Fruit fly (Drosophila melanogaster) whole organism, embryonic: ENCODE measurements around the gene Gclm.
A peak's percentile ranks its signal among the peaks of the same experiment; 100 is the strongest.

Experiments
- Ada2b ChIP-seq: fragments of 200-800 bp; sonication (Bioruptor generic); IDR thresholded peaks from 2 replicates; pipeline ENCODE4 v1.3.6; 2022; ENCODE audit warnings: missing biosample characterization, missing genetic modification characterization
- CG10979 ChIP-seq: fragments of 200-800 bp; sonication (Bioruptor generic); optimal IDR thresholded peaks from 2 replicates; lab custom pipeline; 2018; ENCODE audit warnings: missing biosample characterization, mild to moderate bottlenecking, missing genetic modification characterization, moderate library complexity
- CG14710 ChIP-seq: fragments of 200-800 bp; sonication (Bioruptor generic); optimal IDR thresholded peaks from 3 replicates; lab custom pipeline; 2019; ENCODE audit warnings: missing biosample characterization, mild to moderate bottlenecking, missing genetic modification characterization, moderate library complexity
- CG17328 ChIP-seq: fragments of 200-800 bp; sonication (Bioruptor generic); IDR thresholded peaks from 2 replicates; pipeline ENCODE4 v1.3.6; 2022; ENCODE audit warnings: missing biosample characterization, missing genetic modification characterization
- CG30403 ChIP-seq: fragments of 200-800 bp; sonication (Bioruptor generic); optimal IDR thresholded peaks from 3 replicates; lab custom pipeline; 2016; ENCODE audit warnings: missing biosample characterization, missing genetic modification characterization
- CG3065 ChIP-seq: fragments of 200-800 bp; sonication (Bioruptor generic); optimal IDR thresholded peaks from 2 replicates; lab custom pipeline; 2016; ENCODE audit warnings: missing biosample characterization, missing genetic modification characterization
- CG31441 ChIP-seq: fragments of 200-800 bp; sonication (Bioruptor generic); IDR thresholded peaks from 2 replicates; pipeline ENCODE4 v1.3.6; 2022; ENCODE audit warnings: missing biosample characterization, missing genetic modification characterization
- CG34224 ChIP-seq: fragments of 200-800 bp; sonication (Bioruptor generic); IDR thresholded peaks from 3 replicates; pipeline ENCODE4 v1.3.6; 2022; ENCODE audit warnings: missing biosample characterization, missing genetic modification characterization; ENCODE audit not compliant: partially characterized antibody
- CG5245 ChIP-seq: fragments of 200-800 bp; sonication (Bioruptor generic); optimal IDR thresholded peaks from 3 replicates; lab custom pipeline; 2016; ENCODE audit warnings: missing biosample characterization, missing genetic modification characterization
- CG6813 ChIP-seq: fragments of 200-800 bp; sonication (Bioruptor generic); optimal IDR thresholded peaks from 2 replicates; lab custom pipeline; 2017; ENCODE audit warnings: missing biosample characterization, missing genetic modification characterization, mild to moderate bottlenecking, moderate library complexity, missing genetic modification reagents
- CG7271 ChIP-seq: fragments of 200-800 bp; sonication (Bioruptor generic); optimal IDR thresholded peaks from 2 replicates; lab custom pipeline; 2018; ENCODE audit warnings: missing biosample characterization, mild to moderate bottlenecking, missing genetic modification characterization, moderate library complexity
- CG7556 ChIP-seq: fragments of 200-800 bp; sonication (Bioruptor generic); optimal IDR thresholded peaks from 2 replicates; lab custom pipeline; 2017; ENCODE audit warnings: missing biosample characterization, mild to moderate bottlenecking, missing genetic modification characterization
- CG8089 ChIP-seq: fragments of 200-800 bp; sonication (Bioruptor generic); optimal IDR thresholded peaks from 3 replicates; lab custom pipeline; 2016; ENCODE audit warnings: missing biosample characterization, missing genetic modification characterization
- CoRest ChIP-seq: fragments of 200-800 bp; sonication (Bioruptor generic); optimal IDR thresholded peaks from 3 replicates; lab custom pipeline; 2018; ENCODE audit warnings: missing biosample characterization, mild to moderate bottlenecking, missing genetic modification characterization, moderate library complexity
- D19A ChIP-seq: fragments of 200-800 bp; optimal IDR thresholded peaks from 3 replicates; lab custom pipeline; 2019; ENCODE audit warnings: missing biosample characterization, mild to moderate bottlenecking, missing genetic modification characterization, moderate library complexity
- Eip74EF ChIP-seq, 2 experiments: fragments of 200-800 bp in 1 of 2; fragments of >200 bp in 1 of 2; sonication (Bioruptor generic) in 1 of 2; optimal IDR thresholded peaks; 2 replicates each; lab custom pipeline; 2017 to 2019; ENCODE audit warnings: missing biosample characterization in 2 of 2, missing genetic modification characterization in 2 of 2, mild to moderate bottlenecking in 1 of 2, moderate library complexity in 1 of 2
- Ets65A ChIP-seq: fragments of 200-800 bp; sonication (Bioruptor generic); peaks from one replicate; lab custom pipeline; 2016; ENCODE audit warnings: missing biosample characterization, missing genetic modification characterization
- Fer2 ChIP-seq: fragments of 200-800 bp; sonication (Bioruptor generic); optimal IDR thresholded peaks from 2 replicates; lab custom pipeline; 2018; ENCODE audit warnings: missing biosample characterization, mild to moderate bottlenecking, missing genetic modification characterization, moderate library complexity
- H2.0 ChIP-seq: fragments of 200-800 bp; sonication (Bioruptor generic); IDR thresholded peaks from 2 replicates; pipeline ENCODE4 v1.3.6; 2022; ENCODE audit warnings: missing biosample characterization, missing genetic modification characterization
- HmgD ChIP-seq: fragments of 200-800 bp; sonication (Bioruptor generic); optimal IDR thresholded peaks from 3 replicates; lab custom pipeline; 2016; ENCODE audit warnings: missing biosample characterization, missing genetic modification characterization
- HmgZ ChIP-seq: fragments of 200-800 bp; sonication (Bioruptor generic); optimal IDR thresholded peaks from 2 replicates; lab custom pipeline; 2018; ENCODE audit warnings: missing biosample characterization, mild to moderate bottlenecking, missing genetic modification characterization
- Med ChIP-seq: fragments of 200-800 bp; sonication (Bioruptor generic); peaks from one replicate; lab custom pipeline; 2016; ENCODE audit warnings: missing biosample characterization, missing genetic modification characterization, mild to moderate bottlenecking, inconsistent platforms, moderate library complexity
- Ravus ChIP-seq: fragments of 200-800 bp; sonication (Bioruptor generic); IDR thresholded peaks from 2 replicates; pipeline ENCODE4 v1.3.6; 2022; ENCODE audit warnings: missing biosample characterization, missing genetic modification characterization
- Spps ChIP-seq: fragments of 200-800 bp; sonication (Bioruptor generic); optimal IDR thresholded peaks from 2 replicates; lab custom pipeline; 2018; ENCODE audit warnings: missing biosample characterization, mild to moderate bottlenecking, missing genetic modification characterization
- Stat92E ChIP-seq, 3 experiments: fragments of >200 bp in 2 of 3; fragments of 200-800 bp in 1 of 3; sonication (Bioruptor generic) in 1 of 3; optimal IDR thresholded peaks; 2 replicates each; lab custom pipeline; 2017 to 2019; ENCODE audit warnings: missing biosample characterization in 3 of 3, missing genetic modification characterization in 3 of 3, mild to moderate bottlenecking in 1 of 3, moderate library complexity in 1 of 3
- Trl ChIP-seq, 3 experiments: fragments of >200 bp in 2 of 3; fragments of 200-800 bp in 1 of 3; sonication (Bioruptor generic) in 1 of 3; optimal IDR thresholded peaks; 2 replicates in 1 of 3; 3 replicates in 2 of 3; lab custom pipeline; 2016 to 2017; ENCODE audit warnings: missing biosample characterization in 1 of 3, missing genetic modification characterization in 1 of 3
- az2 ChIP-seq: fragments of 200-800 bp; sonication (Bioruptor generic); optimal IDR thresholded peaks from 3 replicates; lab custom pipeline; 2016; ENCODE audit warnings: missing biosample characterization, missing genetic modification characterization
- bab2 ChIP-seq: fragments of 200-800 bp; sonication (Bioruptor generic); optimal IDR thresholded peaks from 2 replicates; lab custom pipeline; 2016; ENCODE audit warnings: missing biosample characterization, missing genetic modification characterization
- bcd ChIP-seq: fragments of 200-800 bp; sonication (Bioruptor generic); optimal IDR thresholded peaks from 2 replicates; lab custom pipeline; 2017; ENCODE audit warnings: missing biosample characterization, mild to moderate bottlenecking, missing genetic modification characterization
- chif ChIP-seq, 2 experiments: fragments of 200-800 bp; sonication (Bioruptor generic); optimal IDR thresholded peaks; 3 replicates each; lab custom pipeline; 2016; ENCODE audit warnings: missing biosample characterization in 2 of 2, missing genetic modification characterization in 2 of 2
- crol ChIP-seq: fragments of 200-800 bp; sonication (Bioruptor generic); IDR thresholded peaks from 2 replicates; pipeline ENCODE4 v1.3.6; 2022; ENCODE audit warnings: missing biosample characterization, missing genetic modification characterization
- danr ChIP-seq: fragments of 200-800 bp; sonication (Bioruptor generic); IDR thresholded peaks from 2 replicates; pipeline ENCODE4 v1.3.6; 2022; ENCODE audit warnings: missing biosample characterization, missing genetic modification characterization
- dmrt99B ChIP-seq: fragments of 200-800 bp; sonication (Bioruptor generic); optimal IDR thresholded peaks from 2 replicates; lab custom pipeline; 2018; ENCODE audit warnings: missing biosample characterization, mild to moderate bottlenecking, missing genetic modification characterization, moderate library complexity
- gfzf ChIP-seq: fragments of 200-800 bp; sonication (Bioruptor generic); optimal IDR thresholded peaks from 2 replicates; lab custom pipeline; 2016; ENCODE audit warnings: missing biosample characterization, mild to moderate bottlenecking, missing genetic modification characterization, moderate library complexity
- ind ChIP-seq: fragments of 200-800 bp; sonication (Bioruptor generic); optimal IDR thresholded peaks from 3 replicates; lab custom pipeline; 2016; ENCODE audit warnings: missing biosample characterization, missing genetic modification characterization
- lola ChIP-seq, 3 experiments: fragments of >200 bp in 2 of 3; fragments of 200-800 bp in 1 of 3; sonication (Bioruptor generic) in 1 of 3; optimal IDR thresholded peaks; 2 replicates each; lab custom pipeline; 2017 to 2019; ENCODE audit warnings: missing biosample characterization in 3 of 3, missing genetic modification characterization in 3 of 3, mild to moderate bottlenecking in 1 of 3, moderate library complexity in 1 of 3
- maf-S ChIP-seq: fragments of 200-800 bp; sonication (Bioruptor generic); optimal IDR thresholded peaks from 2 replicates; lab custom pipeline; 2016; ENCODE audit warnings: missing biosample characterization, missing genetic modification characterization
- nerfin-1 ChIP-seq: fragments of 200-800 bp; sonication (Bioruptor generic); optimal IDR thresholded peaks from 3 replicates; lab custom pipeline; 2019; ENCODE audit warnings: missing biosample characterization, mild to moderate bottlenecking, missing genetic modification characterization, moderate library complexity
- pfk ChIP-seq: fragments of 200-800 bp; sonication (Bioruptor generic); optimal IDR thresholded peaks from 2 replicates; lab custom pipeline; 2018; ENCODE audit warnings: missing biosample characterization, mild to moderate bottlenecking, missing genetic modification characterization, moderate library complexity
- pros ChIP-seq: fragments of 200-800 bp; sonication (Bioruptor generic); optimal IDR thresholded peaks from 3 replicates; lab custom pipeline; 2019; ENCODE audit warnings: missing biosample characterization, mild to moderate bottlenecking, missing genetic modification characterization, moderate library complexity
- row ChIP-seq: fragments of 200-800 bp; sonication (Bioruptor generic); IDR thresholded peaks from 3 replicates; pipeline ENCODE4 v1.3.6; 2022; ENCODE audit warnings: missing biosample characterization, missing genetic modification characterization
- sens ChIP-seq: fragments of 200-800 bp; sonication (Bioruptor generic); peaks from one replicate; lab custom pipeline; 2016; ENCODE audit warnings: missing biosample characterization, missing genetic modification characterization
- sisA ChIP-seq: fragments of 200-800 bp; sonication (Bioruptor generic); IDR thresholded peaks from 2 replicates; pipeline ENCODE4 v1.3.6; 2022; ENCODE audit warnings: missing biosample characterization, missing genetic modification characterization
- slbo ChIP-seq: fragments of 200-800 bp; sonication (Bioruptor generic); IDR thresholded peaks from 2 replicates; pipeline ENCODE4 v1.3.6; 2022; ENCODE audit warnings: missing biosample characterization, missing genetic modification characterization
- trem ChIP-seq: fragments of 200-800 bp; optimal IDR thresholded peaks from 3 replicates; lab custom pipeline; 2019; ENCODE audit warnings: missing biosample characterization, mild to moderate bottlenecking, missing genetic modification characterization, moderate library complexity
- unpg ChIP-seq: fragments of 200-800 bp; sonication (Bioruptor generic); optimal IDR thresholded peaks from 3 replicates; lab custom pipeline; 2018; ENCODE audit warnings: missing biosample characterization, mild to moderate bottlenecking, missing genetic modification characterization, moderate library complexity
- vnd ChIP-seq: fragments of 200-800 bp; sonication (Bioruptor generic); IDR thresholded peaks from 3 replicates; pipeline ENCODE4 v1.3.6; 2022; ENCODE audit warnings: missing biosample characterization, missing genetic modification characterization; ENCODE audit not compliant: partially characterized antibody
- zen ChIP-seq: fragments of 200-800 bp; sonication (Bioruptor generic); optimal IDR thresholded peaks from 3 replicates; lab custom pipeline; 2018; ENCODE audit warnings: missing biosample characterization, mild to moderate bottlenecking, missing genetic modification characterization, moderate library complexity

The Gclm gene

DNA sequence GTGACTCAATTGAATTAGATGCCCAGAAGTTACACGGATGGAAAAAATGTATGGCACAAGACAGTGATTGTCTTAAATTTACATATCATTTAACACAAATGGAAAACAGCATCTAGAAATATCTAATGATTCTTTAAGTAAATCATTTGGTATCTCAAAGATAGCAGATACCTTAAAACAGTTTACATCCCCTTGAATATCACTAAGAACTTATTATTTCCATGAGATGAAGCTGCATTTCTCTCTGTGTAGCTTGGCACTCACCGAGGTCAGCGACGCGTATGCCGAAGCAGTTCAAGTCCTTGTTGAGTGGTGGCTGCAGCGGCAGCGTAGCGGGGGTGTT lies 33.3 kb upstream of the Gclm start (continued):
- peak; percentile 68 for TF ChIP-seq row (GFP tag; lab: Robert Waterston, UW)
- TF ChIP-seq unpg = peak; percentile 47
- TF ChIP-seq CG31441 (GFP tag; lab: Robert Waterston, UW) = peak; percentile 44; the same call in 1 of the 2 replicates
- 0 out of 2 replicates have a peak, but pooled peaks have one; percentile 18 for TF ChIP-seq slbo
- TF ChIP-seq HmgD (GFP tag; lab: Kevin White, UChicago) = no peak
- TF ChIP-seq zen (tag; lab: Kevin White, UChicago) = peak; percentile 16
- peak; percentile 40 for TF ChIP-seq CoRest (tag; lab: Kevin White, UChicago)
- peak in 1 of 3 experiments; percentile 26 for TF ChIP-seq lola (GFP tag; optimal IDR thresholded peaks at IDR 0.05; lab: Kevin White, UChicago)
- no peak for TF ChIP-seq Stat92E (GFP tag; optimal IDR thresholded peaks at IDR 0.05; lab: Kevin White, UChicago)
- no peak for TF ChIP-seq CG8089 (GFP tag; lab: Kevin White, UChicago)
- peak; percentile 12 for TF ChIP-seq CG6813 (GFP tag; lab: Kevin White, UChicago)
- TF ChIP-seq sisA = peak; percentile 44; the same call in 1 of the 2 replicates
- peak; percentile 25 for TF ChIP-seq ind (GFP tag; lab: Kevin White, UChicago)
- TF ChIP-seq bab2 (GFP tag; lab: Kevin White, UChicago) = peak; percentile 35
- TF ChIP-seq trem (tag; lab: Kevin White, UChicago) = peak; percentile 37
- no peak for TF ChIP-seq gfzf (GFP tag; lab: Kevin White, UChicago)
- no peak for TF ChIP-seq D19A
- peak; percentile 71 for TF ChIP-seq nerfin-1 (tag; lab: Kevin White, UChicago)
- peak; percentile 65 for TF ChIP-seq dmrt99B (tag; lab: Kevin White, UChicago)
- TF ChIP-seq CG14710 = peak; percentile 55
- peak; percentile 46 for TF ChIP-seq CG7556
- no peak for TF ChIP-seq chif (GFP tag; optimal IDR thresholded peaks at IDR 0.05; lab: Kevin White, UChicago)
- TF ChIP-seq CG10979 (tag; lab: Kevin White, UChicago) = peak; percentile 64
- peak; percentile 7 for TF ChIP-seq bcd (GFP tag; lab: Kevin White, UChicago)

DNA sequence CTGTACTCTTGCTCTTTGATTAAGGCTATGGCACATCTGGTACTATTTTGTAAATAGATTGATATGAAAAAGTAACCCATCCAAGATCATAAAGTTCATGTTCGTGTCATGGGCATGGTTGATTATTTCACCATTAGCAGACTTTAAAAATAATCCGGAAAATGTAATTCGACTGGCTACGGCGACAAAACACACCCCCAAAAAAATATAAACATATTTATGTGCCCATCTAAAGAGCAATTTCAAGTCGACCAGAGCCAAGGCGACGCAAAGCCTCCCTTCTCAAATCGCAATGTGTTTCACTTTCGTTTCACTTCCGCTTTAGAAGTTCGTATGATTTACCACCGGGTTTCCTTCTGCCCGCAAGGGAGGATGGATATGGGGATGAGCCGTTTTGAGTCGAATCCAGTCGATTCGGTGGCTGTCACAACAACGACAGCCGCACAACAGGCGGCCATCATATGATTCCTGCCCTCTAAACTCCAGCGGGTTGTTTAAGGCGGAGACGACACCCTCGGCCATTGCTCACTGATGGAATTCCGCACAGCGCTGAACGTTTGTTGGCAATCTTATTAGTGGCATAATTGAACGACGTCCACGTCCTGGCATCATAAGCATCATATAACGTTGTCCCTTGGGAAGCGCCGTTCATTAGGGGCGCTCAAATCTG lies 32.8 kb upstream of the Gclm start:
- TF ChIP-seq az2 = no peak
- no peak for TF ChIP-seq CG31441 (GFP tag; lab: Robert Waterston, UW)
- no peak for TF ChIP-seq CG30403
- TF ChIP-seq pfk = no peak
- TF ChIP-seq Eip74EF (GFP tag; optimal IDR thresholded peaks at IDR 0.05; lab: Kevin White, UChicago) = no peak
- no peak for TF ChIP-seq maf-S (GFP tag; lab: Kevin White, UChicago)
- no peak for TF ChIP-seq HmgZ (tag; lab: Kevin White, UChicago)
- no peak for TF ChIP-seq crol (GFP tag; lab: Robert Waterston, UW)
- TF ChIP-seq nerfin-1 (tag; lab: Kevin White, UChicago) = peak; percentile 98
- TF ChIP-seq Ravus = no peak
- TF ChIP-seq CG7556 = no peak
- no peak for TF ChIP-seq danr (GFP tag; lab: Robert Waterston, UW)
- peak; percentile 49 for TF ChIP-seq Med (GFP tag; lab: Kevin White, UChicago)
- no peak for TF ChIP-seq H2.0
- TF ChIP-seq Spps (tag; lab: Kevin White, UChicago) = no peak
- TF ChIP-seq CG34224 (GFP tag; lab: Robert Waterston, UW) = no peak
- no peak for TF ChIP-seq vnd (GFP tag; lab: Robert Waterston, UW)
- no peak for TF ChIP-seq CG5245 (GFP tag; lab: Kevin White, UChicago)
- TF ChIP-seq Trl (optimal IDR thresholded peaks at IDR 0.05; lab: Kevin White, UChicago) = no peak
- TF ChIP-seq Trl (GFP tag; optimal IDR thresholded peaks at IDR 0.05; lab: Kevin White, UChicago) = no peak
- TF ChIP-seq CG3065 (GFP tag; lab: Kevin White, UChicago) = no peak
- peak; percentile 35 for TF ChIP-seq Ets65A (GFP tag; lab: Kevin White, UChicago)
- no peak for TF ChIP-seq CG17328
- peak; percentile 99 for TF ChIP-seq pros (GFP tag; lab: Kevin White, UChicago)
- TF ChIP-seq Fer2 = no peak
- TF ChIP-seq Ada2b (GFP tag; lab: Robert Waterston, UW) = no peak
- no peak for TF ChIP-seq CG7271 (tag; lab: Kevin White, UChicago)
- no peak for TF ChIP-seq trem (tag; lab: Kevin White, UChicago)
- TF ChIP-seq sens = peak; percentile 42
